Fruit fly (Drosophila melanogaster): ENCODE results near the gene CG17625.

DNA sequence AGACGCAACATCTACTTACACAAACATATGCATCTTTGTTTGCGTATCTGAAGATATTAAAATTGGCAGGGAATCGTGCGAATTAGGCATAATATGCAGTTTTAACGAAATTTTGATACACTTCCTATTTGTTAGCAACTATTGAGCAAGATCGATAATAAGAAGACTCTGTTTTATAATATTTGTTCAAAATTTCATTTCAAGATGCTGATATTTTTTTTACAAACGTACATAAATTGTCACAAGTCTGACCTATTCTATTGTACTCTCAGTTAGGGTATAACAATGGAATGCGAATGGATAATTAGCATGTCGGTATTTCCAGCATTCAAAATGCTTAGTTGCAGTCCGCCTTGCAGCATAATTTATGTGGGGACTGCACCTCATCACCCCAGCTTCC, 41.2 kb downstream of the CG17625 start:
- peak; percentile 13 for TF ChIP-seq CG4318 (GFP tag; optimal IDR thresholded peaks at IDR 0.05)
- no peak for TF ChIP-seq cyc (GFP tag; optimal IDR thresholded peaks at IDR 0.05)
- TF ChIP-seq CG11902 (GFP tag; optimal IDR thresholded peaks at IDR 0.05), result no peak
- TF ChIP-seq eg (GFP tag; IDR thresholded peaks at IDR 0.05), result peak; percentile 87
- no peak for TF ChIP-seq pdm3 (GFP tag; optimal IDR thresholded peaks at IDR 0.05)
- TF ChIP-seq CG15336 (GFP tag; IDR thresholded peaks at IDR 0.05), result peak; percentile 80
- no peak for TF ChIP-seq Sox14 (GFP tag; optimal IDR thresholded peaks at IDR 0.05)
- TF ChIP-seq vri (GFP tag; optimal IDR thresholded peaks at IDR 0.05), result peak; percentile 7
- TF ChIP-seq CG3032 (tag; optimal IDR thresholded peaks at IDR 0.05), result no peak
- peak; percentile 41; the same call in 1 of the 2 replicates for TF ChIP-seq CG11294 (GFP tag; IDR thresholded peaks at IDR 0.05)
- TF ChIP-seq CG7368 (GFP tag; optimal IDR thresholded peaks at IDR 0.05), result no peak
